Fruit fly (Drosophila melanogaster) whole organism, embryonic: ENCODE measurements around the gene unc-119.
A peak's percentile ranks its signal among the peaks of the same experiment; 100 is the strongest.

ENCODE experiments used
- Abd-B ChIP-seq: fragments of 200-800 bp; sonication (Bioruptor generic); optimal IDR thresholded peaks from 2 replicates; lab custom pipeline; 2018; ENCODE audit warnings: missing biosample characterization, mild to moderate bottlenecking, missing genetic modification characterization, moderate library complexity
- CG10267 ChIP-seq: fragments of 200-800 bp; sonication (Bioruptor generic); optimal IDR thresholded peaks from 2 replicates; lab custom pipeline; 2018; ENCODE audit warnings: missing biosample characterization, mild to moderate bottlenecking, missing genetic modification characterization, moderate library complexity
- CG10321 ChIP-seq: fragments of 200-800 bp; sonication (Bioruptor generic); IDR thresholded peaks from 2 replicates; pipeline ENCODE4 v1.3.6; 2022; ENCODE audit warnings: missing biosample characterization, missing genetic modification characterization
- CG11247 ChIP-seq: fragments of 200-800 bp; sonication (Bioruptor generic); IDR thresholded peaks from 2 replicates; pipeline ENCODE4 v1.3.6; 2022; ENCODE audit warnings: missing biosample characterization, missing genetic modification characterization
- CG12236 ChIP-seq: fragments of 200-800 bp; sonication (Bioruptor generic); optimal IDR thresholded peaks from 2 replicates; lab custom pipeline; 2016; ENCODE audit warnings: missing biosample characterization, missing genetic modification characterization
- CG12769 ChIP-seq: fragments of 200-800 bp; sonication (Bioruptor generic); optimal IDR thresholded peaks from 2 replicates; lab custom pipeline; 2019; ENCODE audit warnings: missing biosample characterization, mild to moderate bottlenecking, missing genetic modification characterization, moderate library complexity
- CG14860 ChIP-seq: fragments of 200-800 bp; sonication (Bioruptor generic); IDR thresholded peaks from 3 replicates; pipeline ENCODE4 v1.3.6; 2022; ENCODE audit warnings: missing biosample characterization, missing genetic modification characterization; ENCODE audit not compliant: partially characterized antibody
- CG15269 ChIP-seq: fragments of 200-800 bp; sonication (Bioruptor generic); optimal IDR thresholded peaks from 2 replicates; lab custom pipeline; 2018; ENCODE audit warnings: missing biosample characterization, mild to moderate bottlenecking, missing genetic modification characterization, moderate library complexity
- CG1529 ChIP-seq: fragments of 200-800 bp; sonication (Bioruptor generic); optimal IDR thresholded peaks from 3 replicates; lab custom pipeline; 2018; ENCODE audit warnings: missing biosample characterization, missing genetic modification characterization
- CG15601 ChIP-seq: fragments of 200-800 bp; sonication (Bioruptor generic); optimal IDR thresholded peaks from 3 replicates; lab custom pipeline; 2019; ENCODE audit warnings: missing biosample characterization, mild to moderate bottlenecking, missing genetic modification characterization, moderate library complexity
- CG17186 ChIP-seq: fragments of 200-800 bp; sonication (Bioruptor generic); optimal IDR thresholded peaks from 3 replicates; lab custom pipeline; 2017; ENCODE audit warnings: missing biosample characterization, missing genetic modification reagents, missing genetic modification characterization
- CG17802 ChIP-seq: fragments of 200-800 bp; sonication (Bioruptor generic); optimal IDR thresholded peaks from 2 replicates; lab custom pipeline; 2018; ENCODE audit warnings: missing biosample characterization, mild to moderate bottlenecking, missing genetic modification characterization, moderate library complexity
- CG1792 ChIP-seq: fragments of 200-800 bp; sonication (Bioruptor generic); optimal IDR thresholded peaks from 2 replicates; lab custom pipeline; 2016; ENCODE audit warnings: missing biosample characterization, missing genetic modification characterization
- CG31224 ChIP-seq: fragments of 200-800 bp; sonication (Bioruptor generic); IDR thresholded peaks from 2 replicates; pipeline ENCODE4 v1.3.6; 2022; ENCODE audit warnings: missing biosample characterization, missing genetic modification characterization
- CG31365 ChIP-seq: fragments of 200-800 bp; sonication (Bioruptor generic); optimal IDR thresholded peaks from 2 replicates; lab custom pipeline; 2018; ENCODE audit warnings: missing biosample characterization, mild to moderate bottlenecking, missing genetic modification characterization
- CG3163 ChIP-seq: fragments of 200-800 bp; sonication (Bioruptor generic); optimal IDR thresholded peaks from 3 replicates; lab custom pipeline; 2016; ENCODE audit warnings: missing biosample characterization, missing genetic modification characterization
- CG33557 ChIP-seq: fragments of 200-800 bp; sonication (Bioruptor generic); optimal IDR thresholded peaks from 2 replicates; lab custom pipeline; 2019; ENCODE audit warnings: missing biosample characterization, mild to moderate bottlenecking, missing genetic modification characterization, moderate library complexity
- CG4328 ChIP-seq: fragments of 200-800 bp; sonication (Bioruptor generic); optimal IDR thresholded peaks from 3 replicates; lab custom pipeline; 2017; ENCODE audit warnings: missing biosample characterization, missing genetic modification reagents, missing genetic modification characterization
- CG5180 ChIP-seq: fragments of 200-800 bp; sonication (Bioruptor generic); optimal IDR thresholded peaks from 3 replicates; lab custom pipeline; 2017; ENCODE audit warnings: missing biosample characterization, missing genetic modification characterization, mild to moderate bottlenecking, moderate library complexity, missing genetic modification reagents
- CG7786 ChIP-seq: fragments of 200-800 bp; sonication (Bioruptor generic); optimal IDR thresholded peaks from 2 replicates; lab custom pipeline; 2016; ENCODE audit warnings: missing biosample characterization, missing genetic modification characterization
- CG8359 ChIP-seq: fragments of 200-800 bp; sonication (Bioruptor generic); optimal IDR thresholded peaks from 2 replicates; lab custom pipeline; 2017; ENCODE audit warnings: missing biosample characterization, mild to moderate bottlenecking, missing genetic modification characterization, borderline replicate concordance
- CG8944 ChIP-seq: fragments of 200-800 bp; sonication (Bioruptor generic); optimal IDR thresholded peaks from 3 replicates; lab custom pipeline; 2016; ENCODE audit warnings: missing biosample characterization, missing genetic modification characterization
- CG9215 ChIP-seq: fragments of 200-800 bp; sonication (Bioruptor generic); IDR thresholded peaks from 2 replicates; pipeline ENCODE4 v1.3.6; 2022; ENCODE audit warnings: missing biosample characterization, missing genetic modification characterization
- Chrac-16 ChIP-seq: fragments of 200-800 bp; sonication (Bioruptor generic); optimal IDR thresholded peaks from 3 replicates; lab custom pipeline; 2016; ENCODE audit warnings: missing biosample characterization, missing genetic modification characterization
- CrebB ChIP-seq: fragments of 200-800 bp; sonication (Bioruptor generic); optimal IDR thresholded peaks from 3 replicates; lab custom pipeline; 2018; ENCODE audit warnings: missing biosample characterization, mild to moderate bottlenecking, missing genetic modification characterization
- Fer2 ChIP-seq: fragments of 200-800 bp; sonication (Bioruptor generic); optimal IDR thresholded peaks from 2 replicates; lab custom pipeline; 2018; ENCODE audit warnings: missing biosample characterization, mild to moderate bottlenecking, missing genetic modification characterization, moderate library complexity
- Hr51 ChIP-seq, 2 experiments: fragments of 200-800 bp; sonication (Bioruptor generic); optimal IDR thresholded peaks; 2 replicates in 1 of 2; 3 replicates in 1 of 2; lab custom pipeline; 2016 to 2018; ENCODE audit warnings: missing biosample characterization in 2 of 2, missing genetic modification characterization in 2 of 2, mild to moderate bottlenecking in 1 of 2, moderate library complexity in 1 of 2
- Lhr ChIP-seq: fragments of 200-800 bp; sonication (Bioruptor generic); optimal IDR thresholded peaks from 3 replicates; lab custom pipeline; 2017; ENCODE audit warnings: mild to moderate bottlenecking, missing biosample characterization, missing genetic modification reagents, missing genetic modification characterization
- Med ChIP-seq: fragments of 200-800 bp; sonication (Bioruptor generic); peaks from one replicate; lab custom pipeline; 2016; ENCODE audit warnings: missing biosample characterization, missing genetic modification characterization, mild to moderate bottlenecking, inconsistent platforms, moderate library complexity
- Rx ChIP-seq: fragments of 200-800 bp; sonication (Bioruptor generic); IDR thresholded peaks from 2 replicates; pipeline ENCODE4 v1.3.6; 2022; ENCODE audit warnings: missing biosample characterization, missing genetic modification characterization
- Taf1 ChIP-seq: fragments of 200-800 bp; sonication (Bioruptor generic); IDR thresholded peaks from 2 replicates; pipeline ENCODE4 v1.3.6; 2022; ENCODE audit warnings: missing biosample characterization, missing genetic modification characterization
- Usf ChIP-seq: fragments of 200-800 bp; sonication (Bioruptor generic); optimal IDR thresholded peaks from 2 replicates; lab custom pipeline; 2017; ENCODE audit warnings: missing genotype, missing biosample characterization, missing genetic modification characterization
- aop ChIP-seq: fragments of 200-800 bp; sonication (Bioruptor generic); IDR thresholded peaks from 2 replicates; pipeline ENCODE4 v1.3.6; 2022; ENCODE audit warnings: missing biosample characterization, missing genetic modification characterization
- bowl ChIP-seq: fragments of 200-800 bp; sonication (Bioruptor generic); IDR thresholded peaks from 2 replicates; pipeline ENCODE4 v1.3.6; 2022; ENCODE audit warnings: missing biosample characterization, missing genetic modification characterization
- cad ChIP-seq: fragments of >200 bp; optimal IDR thresholded peaks from 2 replicates; lab custom pipeline; 2017; ENCODE audit warnings: missing biosample characterization, missing genetic modification characterization
- chinmo ChIP-seq: fragments of 200-800 bp; sonication (Bioruptor generic); IDR thresholded peaks from 4 replicates; pipeline ENCODE4 v1.3.6; 2022; ENCODE audit warnings: missing biosample characterization, missing genetic modification characterization; ENCODE audit not compliant: partially characterized antibody
- dan ChIP-seq: fragments of 200-800 bp; sonication (Bioruptor generic); IDR thresholded peaks from 2 replicates; pipeline ENCODE4 v1.3.6; 2022; ENCODE audit warnings: missing biosample characterization, missing genetic modification characterization
- dpn ChIP-seq, 2 experiments: fragments of 200-800 bp; sonication (Bioruptor generic); optimal IDR thresholded peaks; 3 replicates each; lab custom pipeline; 2016; ENCODE audit warnings: missing biosample characterization in 2 of 2, missing genetic modification characterization in 2 of 2
- fd102C ChIP-seq: fragments of 200-800 bp; sonication (Bioruptor generic); optimal IDR thresholded peaks from 2 replicates; lab custom pipeline; 2018; ENCODE audit warnings: missing biosample characterization, mild to moderate bottlenecking, missing genetic modification characterization, moderate library complexity
- fd64A ChIP-seq: fragments of 200-800 bp; sonication (Bioruptor generic); optimal IDR thresholded peaks from 3 replicates; lab custom pipeline; 2018; ENCODE audit warnings: missing biosample characterization, mild to moderate bottlenecking, missing genetic modification characterization
- gro ChIP-seq: fragments of 200-800 bp; sonication (Bioruptor generic); optimal IDR thresholded peaks from 2 replicates; lab custom pipeline; 2016; ENCODE audit warnings: missing biosample characterization, missing genetic modification characterization
- hb ChIP-seq: fragments of 200-800 bp; sonication (Bioruptor generic); IDR thresholded peaks from 3 replicates; pipeline ENCODE4 v1.3.6; 2022; ENCODE audit warnings: missing biosample characterization, missing genetic modification characterization; ENCODE audit not compliant: partially characterized antibody
- hbn ChIP-seq: fragments of 200-800 bp; sonication (Bioruptor generic); IDR thresholded peaks from 2 replicates; pipeline ENCODE4 v1.3.6; 2022; ENCODE audit warnings: missing biosample characterization, missing genetic modification characterization; ENCODE audit not compliant: partially characterized antibody
- kay ChIP-seq: fragments of 200-800 bp; sonication (Bioruptor generic); optimal IDR thresholded peaks from 2 replicates; lab custom pipeline; 2016; ENCODE audit warnings: missing biosample characterization, missing genetic modification characterization
- mam ChIP-seq: fragments of 200-800 bp; sonication (Bioruptor generic); optimal IDR thresholded peaks from 3 replicates; lab custom pipeline; 2016; ENCODE audit warnings: missing biosample characterization, missing genetic modification characterization
- pum ChIP-seq: fragments of 200-800 bp; sonication (Bioruptor generic); optimal IDR thresholded peaks from 2 replicates; lab custom pipeline; 2016; ENCODE audit warnings: missing biosample characterization, missing genetic modification characterization
- rib ChIP-seq: fragments of 200-800 bp; sonication (Bioruptor generic); IDR thresholded peaks from 2 replicates; pipeline ENCODE4 v1.3.6; 2022; ENCODE audit warnings: missing biosample characterization, missing genetic modification characterization
- run ChIP-seq: fragments of 200-800 bp; sonication (Bioruptor generic); optimal IDR thresholded peaks from 3 replicates; lab custom pipeline; 2018; ENCODE audit warnings: missing biosample characterization, mild to moderate bottlenecking, missing genetic modification characterization
- salm ChIP-seq: fragments of 200-800 bp; sonication (Bioruptor generic); optimal IDR thresholded peaks from 2 replicates; lab custom pipeline; 2018; ENCODE audit warnings: missing biosample characterization, mild to moderate bottlenecking, missing genetic modification characterization

unc-119 gene

DNA sequence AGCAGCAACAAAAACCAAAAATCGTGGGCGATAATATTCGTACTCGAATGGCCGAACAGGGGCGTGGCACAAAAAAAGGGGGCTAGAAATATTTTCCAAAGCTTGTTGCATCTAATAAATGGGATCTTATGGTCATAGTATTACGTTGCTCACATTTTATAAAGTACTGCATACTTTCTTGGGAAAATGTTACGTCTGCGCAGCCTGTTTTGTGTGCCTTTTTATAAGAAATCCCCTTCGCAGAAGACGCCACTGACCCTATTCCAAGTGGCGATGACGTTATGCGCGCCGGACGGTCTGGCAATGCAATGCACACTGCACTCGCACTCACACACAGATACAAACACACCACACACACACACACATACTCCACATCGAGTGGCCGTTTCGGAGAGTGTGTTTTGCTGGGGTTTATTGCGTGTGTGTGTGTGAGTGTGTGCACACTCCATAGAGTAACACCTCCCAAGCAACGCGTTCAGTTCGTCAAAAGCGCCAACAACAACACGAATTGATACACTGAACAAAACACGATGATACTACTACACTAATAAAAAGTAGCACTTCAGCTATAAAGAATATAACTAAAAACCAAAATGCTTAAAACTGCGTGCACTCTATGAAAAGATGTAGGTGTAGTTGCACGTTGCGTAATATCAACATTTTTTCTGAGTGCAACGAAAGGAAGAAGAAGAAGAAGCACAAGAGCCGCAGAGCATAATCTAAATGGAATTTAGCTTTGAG, 2.2 kb upstream of the unc-119 start (continued):
- TF ChIP-seq Hr51 (GFP tag; optimal IDR thresholded peaks at IDR 0.05; lab: Kevin White, UChicago): peak; percentile 62 to 81
- peak; percentile 63 for TF ChIP-seq CG12236 (GFP tag; lab: Kevin White, UChicago)
- no peak for TF ChIP-seq chinmo (GFP tag; lab: Robert Waterston, UW)
- peak; percentile 75 for TF ChIP-seq bowl (GFP tag; lab: Robert Waterston, UW)
- TF ChIP-seq pum (GFP tag; lab: Kevin White, UChicago): peak; percentile 85
- peak; percentile 95 for TF ChIP-seq Med (GFP tag; lab: Kevin White, UChicago)
- TF ChIP-seq dpn (GFP tag; optimal IDR thresholded peaks at IDR 0.05; lab: Kevin White, UChicago): peak; percentile 74 to 82
- peak; percentile 64 for TF ChIP-seq fd102C (GFP tag; lab: Kevin White, UChicago)
- TF ChIP-seq CG4328 (GFP tag; lab: Kevin White, UChicago): peak; percentile 52
- TF ChIP-seq CG33557 (GFP tag; lab: Kevin White, UChicago): peak; percentile 83
- peak; percentile 68 for TF ChIP-seq Lhr
- TF ChIP-seq CG17186 (GFP tag; lab: Kevin White, UChicago): peak; percentile 56
- peak; percentile 46 for TF ChIP-seq CG5180
- no peak for TF ChIP-seq hb
- peak; percentile 84 for TF ChIP-seq CG17802 (tag; lab: Kevin White, UChicago)
- peak; percentile 36 for TF ChIP-seq CG3163 (GFP tag; lab: Kevin White, UChicago)
- TF ChIP-seq gro (GFP tag; lab: Kevin White, UChicago): no peak
- peak; percentile 76 for TF ChIP-seq CG7786 (GFP tag; lab: Kevin White, UChicago)
- TF ChIP-seq Fer2 (tag; lab: Kevin White, UChicago): peak; percentile 30
- TF ChIP-seq CG15601 (tag; lab: Kevin White, UChicago): peak; percentile 82
- TF ChIP-seq CG8944 (GFP tag; lab: Kevin White, UChicago): peak; percentile 81
- TF ChIP-seq aop (GFP tag; lab: Robert Waterston, UW): peak; percentile 71
- peak; percentile 80 for TF ChIP-seq CG1792 (GFP tag; lab: Kevin White, UChicago)
- peak; percentile 45 for TF ChIP-seq kay
- peak; percentile 62 for TF ChIP-seq CG12769 (tag; lab: Kevin White, UChicago)
- peak; percentile 77 for TF ChIP-seq dan (GFP tag; lab: Robert Waterston, UW)
- TF ChIP-seq run (tag; lab: Kevin White, UChicago): peak; percentile 36
- no peak for TF ChIP-seq Taf1 (GFP tag; lab: Robert Waterston, UW)
- peak; percentile 57 for TF ChIP-seq mam (GFP tag; lab: Kevin White, UChicago)
- TF ChIP-seq Usf: peak; percentile 68
- peak; percentile 86 for TF ChIP-seq Abd-B
- TF ChIP-seq CG31365 (tag; lab: Kevin White, UChicago): peak; percentile 48
- TF ChIP-seq Chrac-16: peak; percentile 80
- TF ChIP-seq CrebB (tag; lab: Kevin White, UChicago): peak; percentile 48
- TF ChIP-seq CG1529: peak; percentile 76
- peak; percentile 75 for TF ChIP-seq salm (tag; lab: Kevin White, UChicago)
- TF ChIP-seq CG9215 (GFP tag; lab: Robert Waterston, UW): peak; percentile 59
- no peak for TF ChIP-seq CG10321 (GFP tag; lab: Robert Waterston, UW)
- peak; percentile 68 for TF ChIP-seq CG8359
- peak; percentile 44 for TF ChIP-seq CG31224 (GFP tag; lab: Robert Waterston, UW)
- peak; percentile 88 for TF ChIP-seq Rx (GFP tag; lab: Robert Waterston, UW)
- TF ChIP-seq CG10267 (tag; lab: Kevin White, UChicago): peak; percentile 68
- TF ChIP-seq CG11247 (GFP tag; lab: Robert Waterston, UW): peak; percentile 54
- TF ChIP-seq cad (GFP tag; lab: Kevin White, UChicago): no peak
- peak; percentile 68 for TF ChIP-seq CG15269 (tag; lab: Kevin White, UChicago)
- no peak for TF ChIP-seq hbn (GFP tag; lab: Robert Waterston, UW)
- no peak for TF ChIP-seq rib (GFP tag; lab: Robert Waterston, UW)
- TF ChIP-seq CG14860: no peak
- TF ChIP-seq fd64A (GFP tag; lab: Kevin White, UChicago): peak; percentile 56
